Fruit fly (Drosophila melanogaster) whole organism, prepupa: ENCODE measurements around the gene Fuca.

Experiments
- Blimp-1 ChIP-seq: fragments of 200-800 bp; sonication (Bioruptor generic); optimal IDR thresholded peaks from 3 replicates; lab custom pipeline; 2017; ENCODE audit warnings: missing biosample characterization, missing genetic modification characterization, mild to moderate bottlenecking, moderate library complexity, missing genetic modification reagents
- CG10631 ChIP-seq: fragments of 200-800 bp; sonication (Bioruptor generic); optimal IDR thresholded peaks from 2 replicates; lab custom pipeline; 2016; ENCODE audit warnings: missing biosample characterization, missing genetic modification characterization
- CG11902 ChIP-seq: fragments of 200-800 bp; sonication (Bioruptor generic); optimal IDR thresholded peaks from 3 replicates; lab custom pipeline; 2016; ENCODE audit warnings: missing biosample characterization, missing genetic modification characterization
- CG15336 ChIP-seq: fragments of 200-800 bp; sonication (Bioruptor generic); IDR thresholded peaks from 2 replicates; pipeline ENCODE4 v1.3.6; 2022; ENCODE audit warnings: missing biosample characterization, missing genetic modification characterization
- CG1621 ChIP-seq: fragments of 200-800 bp; sonication (Bioruptor generic); optimal IDR thresholded peaks from 3 replicates; lab custom pipeline; 2018; ENCODE audit warnings: missing biosample characterization, mild to moderate bottlenecking, missing genetic modification characterization
- CG3032 ChIP-seq: fragments of 200-800 bp; optimal IDR thresholded peaks from 2 replicates; lab custom pipeline; 2019; ENCODE audit warnings: missing biosample characterization, mild to moderate bottlenecking, missing genetic modification characterization, moderate library complexity
- CG32006 ChIP-seq: fragments of 200-800 bp; sonication (Bioruptor generic); optimal IDR thresholded peaks from 3 replicates; lab custom pipeline; 2017; ENCODE audit warnings: missing biosample characterization, mild to moderate bottlenecking, missing genetic modification characterization
- CG34406 ChIP-seq: fragments of 200-800 bp; sonication (Bioruptor generic); optimal IDR thresholded peaks from 3 replicates; lab custom pipeline; 2016; ENCODE audit warnings: missing biosample characterization, missing genetic modification characterization
- CG4318 ChIP-seq: fragments of 200-800 bp; sonication (Bioruptor generic); optimal IDR thresholded peaks from 3 replicates; lab custom pipeline; 2017; ENCODE audit warnings: missing biosample characterization, mild to moderate bottlenecking, missing genetic modification characterization
- CG6276 ChIP-seq: fragments of 200-800 bp; sonication (Bioruptor generic); optimal IDR thresholded peaks from 2 replicates; lab custom pipeline; 2017; ENCODE audit warnings: missing biosample characterization, mild to moderate bottlenecking, missing genetic modification characterization
- CG6808 ChIP-seq: fragments of 200-800 bp; sonication (Bioruptor generic); optimal IDR thresholded peaks from 3 replicates; lab custom pipeline; 2017; ENCODE audit warnings: missing biosample characterization, missing genetic modification characterization, mild to moderate bottlenecking, moderate library complexity, missing genetic modification reagents
- CG6854 ChIP-seq: fragments of 200-800 bp; sonication (Bioruptor generic); optimal IDR thresholded peaks from 2 replicates; lab custom pipeline; 2017; ENCODE audit warnings: missing biosample characterization, mild to moderate bottlenecking, missing genetic modification characterization
- CG7368 ChIP-seq: fragments of 200-800 bp; sonication (Bioruptor generic); optimal IDR thresholded peaks from 3 replicates; lab custom pipeline; 2016; ENCODE audit warnings: missing biosample characterization, missing genetic modification characterization
- CG8119 ChIP-seq: fragments of 200-800 bp; sonication (Bioruptor generic); IDR thresholded peaks from 3 replicates; pipeline ENCODE4 v1.3.6; 2022; ENCODE audit warnings: missing biosample characterization, missing genetic modification characterization
- CG8319 ChIP-seq: fragments of 200-800 bp; sonication (Bioruptor generic); optimal IDR thresholded peaks from 3 replicates; lab custom pipeline; 2016; ENCODE audit warnings: missing biosample characterization, missing genetic modification characterization
- CG8632 ChIP-seq: fragments of 200-800 bp; sonication (Bioruptor generic); optimal IDR thresholded peaks from 3 replicates; lab custom pipeline; 2016; ENCODE audit warnings: missing biosample characterization, missing genetic modification characterization
- Eip78C ChIP-seq: fragments of 200-800 bp; sonication (Bioruptor generic); peaks from one replicate; lab custom pipeline; 2016; ENCODE audit warnings: missing biosample characterization, missing genetic modification characterization
- Eip93F ChIP-seq: fragments of 200-800 bp; sonication (Bioruptor generic); optimal IDR thresholded peaks from 2 replicates; lab custom pipeline; 2016; ENCODE audit warnings: missing biosample characterization, mild to moderate bottlenecking, missing genetic modification characterization
- Ets96B ChIP-seq: fragments of 200-800 bp; optimal IDR thresholded peaks from 2 replicates; lab custom pipeline; 2019; ENCODE audit warnings: missing biosample characterization, mild to moderate bottlenecking, missing genetic modification characterization, moderate library complexity
- Gug ChIP-seq: fragments of 200-800 bp; sonication (Bioruptor generic); IDR thresholded peaks from 2 replicates; pipeline ENCODE4 v1.3.6; 2022; ENCODE audit warnings: missing biosample characterization, missing genetic modification characterization
- Lpt ChIP-seq: fragments of 200-800 bp; sonication (Bioruptor generic); optimal IDR thresholded peaks from 3 replicates; lab custom pipeline; 2016; ENCODE audit warnings: missing biosample characterization, missing genetic modification characterization
- OdsH ChIP-seq: fragments of 200-800 bp; sonication (Bioruptor generic); optimal IDR thresholded peaks from 3 replicates; lab custom pipeline; 2016; ENCODE audit warnings: missing biosample characterization, missing genetic modification characterization
- Smox ChIP-seq: fragments of 200-800 bp; sonication (Bioruptor generic); optimal IDR thresholded peaks from 3 replicates; lab custom pipeline; 2016; ENCODE audit warnings: missing biosample characterization, missing genetic modification characterization
- Sox102F ChIP-seq: fragments of 200-800 bp; sonication (Bioruptor generic); optimal IDR thresholded peaks from 2 replicates; lab custom pipeline; 2016; ENCODE audit warnings: missing biosample characterization, mild to moderate bottlenecking, missing genetic modification characterization
- Sox14 ChIP-seq: fragments of 200-800 bp; sonication (Bioruptor generic); optimal IDR thresholded peaks from 3 replicates; lab custom pipeline; 2016; ENCODE audit warnings: missing biosample characterization, missing genetic modification characterization
- Sox15 ChIP-seq: fragments of 200-800 bp; sonication (Bioruptor generic); optimal IDR thresholded peaks from 3 replicates; lab custom pipeline; 2016; ENCODE audit warnings: missing biosample characterization, missing genetic modification characterization
- achi ChIP-seq: fragments of 200-800 bp; sonication (Bioruptor generic); optimal IDR thresholded peaks from 3 replicates; lab custom pipeline; 2016; ENCODE audit warnings: missing biosample characterization, missing genetic modification characterization
- acj6 ChIP-seq: fragments of 200-800 bp; sonication (Bioruptor generic); optimal IDR thresholded peaks from 3 replicates; lab custom pipeline; 2016; ENCODE audit warnings: missing biosample characterization, missing genetic modification characterization
- cyc ChIP-seq: fragments of 200-800 bp; sonication (Bioruptor generic); optimal IDR thresholded peaks from 3 replicates; lab custom pipeline; 2016; ENCODE audit warnings: missing biosample characterization, missing genetic modification characterization
- dac ChIP-seq: fragments of 200-800 bp; sonication (Bioruptor generic); optimal IDR thresholded peaks from 2 replicates; lab custom pipeline; 2017; ENCODE audit warnings: missing biosample characterization, mild to moderate bottlenecking, missing genetic modification characterization
- dsx ChIP-seq: fragments of 200-800 bp; optimal IDR thresholded peaks from 3 replicates; lab custom pipeline; 2019; ENCODE audit warnings: missing biosample characterization, mild to moderate bottlenecking, missing genetic modification characterization, moderate library complexity; ENCODE audit not compliant: poor library complexity, severe bottlenecking
- eg ChIP-seq: fragments of 200-800 bp; sonication (Bioruptor generic); IDR thresholded peaks from 3 replicates; pipeline ENCODE4 v1.3.6; 2022; ENCODE audit warnings: missing biosample characterization, missing genetic modification characterization
- esn ChIP-seq: fragments of 200-800 bp; sonication (Bioruptor generic); optimal IDR thresholded peaks from 2 replicates; lab custom pipeline; 2016; ENCODE audit warnings: missing biosample characterization, mild to moderate bottlenecking, missing genetic modification characterization, moderate library complexity
- fd59A ChIP-seq: fragments of 200-800 bp; sonication (Bioruptor generic); optimal IDR thresholded peaks from 2 replicates; lab custom pipeline; 2017; ENCODE audit warnings: missing biosample characterization, mild to moderate bottlenecking, missing genetic modification characterization, missing genetic modification reagents
- fd85E ChIP-seq: fragments of 200-800 bp; sonication (Bioruptor generic); optimal IDR thresholded peaks from 3 replicates; lab custom pipeline; 2016; ENCODE audit warnings: missing biosample characterization, missing genetic modification characterization
- fkh ChIP-seq: fragments of 200-800 bp; sonication (Bioruptor generic); optimal IDR thresholded peaks from 3 replicates; lab custom pipeline; 2017; ENCODE audit warnings: missing biosample characterization, mild to moderate bottlenecking, missing genetic modification characterization, moderate library complexity
- lz ChIP-seq: fragments of 200-800 bp; sonication (Bioruptor generic); optimal IDR thresholded peaks from 3 replicates; lab custom pipeline; 2016; ENCODE audit warnings: missing biosample characterization, missing genetic modification characterization
- net ChIP-seq: fragments of 200-800 bp; sonication (Bioruptor generic); optimal IDR thresholded peaks from 3 replicates; lab custom pipeline; 2016; ENCODE audit warnings: missing biosample characterization, missing genetic modification characterization
- pdm3 ChIP-seq: fragments of 200-800 bp; sonication (Bioruptor generic); optimal IDR thresholded peaks from 3 replicates; lab custom pipeline; 2016; ENCODE audit warnings: missing biosample characterization, missing genetic modification characterization
- spab ChIP-seq: fragments of 200-800 bp; sonication (Bioruptor generic); optimal IDR thresholded peaks from 2 replicates; lab custom pipeline; 2017; ENCODE audit warnings: missing biosample characterization, mild to moderate bottlenecking, missing genetic modification characterization, missing genetic modification reagents
- ss ChIP-seq, 2 experiments: fragments of 200-800 bp; sonication (Bioruptor generic); optimal IDR thresholded peaks; 2 replicates in 1 of 2; 3 replicates in 1 of 2; lab custom pipeline; 2017 to 2018; ENCODE audit warnings: mild to moderate bottlenecking in 2 of 2, missing biosample characterization in 2 of 2, missing genetic modification characterization in 2 of 2, moderate library complexity in 1 of 2
- topi ChIP-seq: fragments of 200-800 bp; sonication (Bioruptor generic); optimal IDR thresholded peaks from 3 replicates; lab custom pipeline; 2016; ENCODE audit warnings: missing biosample characterization, missing genetic modification characterization
- vri ChIP-seq: fragments of 200-800 bp; sonication (Bioruptor generic); optimal IDR thresholded peaks from 3 replicates; lab custom pipeline; 2016; ENCODE audit warnings: missing biosample characterization, mild to moderate bottlenecking, missing genetic modification characterization

Fuca gene

dm6 chr3L:11548009-11548408 is 25.5 kb upstream of the Fuca start:
- TF ChIP-seq CG8632 (GFP tag; lab: Kevin White, UChicago) (no peak), spab (GFP tag; lab: Kevin White, UChicago) (no peak), Sox14 (GFP tag; lab: Kevin White, UChicago) (no peak), CG15336 (no peak), CG10631 (GFP tag; lab: Kevin White, UChicago) (no peak), Sox15 (no peak), CG7368 (no peak), CG8319 (GFP tag; lab: Kevin White, UChicago) (no peak), OdsH (GFP tag; lab: Kevin White, UChicago) (no peak), CG32006 (GFP tag; lab: Kevin White, UChicago) (no peak), Gug (GFP tag; lab: Robert Waterston, UW) (no peak), Ets96B (tag; lab: Kevin White, UChicago) (no peak), Blimp-1 (no peak), fd85E (GFP tag; lab: Kevin White, UChicago) (no peak), cyc (GFP tag; lab: Kevin White, UChicago) (no peak)

- TF ChIP-seq Ets96B (tag; lab: Kevin White, UChicago) (no peak), CG3032 (tag; lab: Kevin White, UChicago) (no peak), vri (GFP tag; lab: Kevin White, UChicago) (no peak), Gug (GFP tag; lab: Robert Waterston, UW) (no peak), Eip93F (GFP tag; lab: Kevin White, UChicago) (no peak), ss (GFP tag; optimal IDR thresholded peaks at IDR 0.05; lab: Kevin White, UChicago) (no peak), net (GFP tag; lab: Kevin White, UChicago) (no peak), CG6854 (GFP tag; lab: Kevin White, UChicago) (no peak), lz (GFP tag; lab: Kevin White, UChicago) (no peak), OdsH (GFP tag; lab: Kevin White, UChicago) (no peak), Lpt (GFP tag; lab: Kevin White, UChicago) (no peak), CG6276 (GFP tag; lab: Kevin White, UChicago) (peak; percentile 34), Smox (GFP tag; lab: Kevin White, UChicago) (no peak), Eip78C (peak; percentile 25), CG34406 (GFP tag; lab: Kevin White, UChicago) (no peak), CG11902 (GFP tag; lab: Kevin White, UChicago) (no peak), Sox14 (GFP tag; lab: Kevin White, UChicago) (no peak)
Observed at dm6 chr3L:11547302-11547994, 24.9 kb upstream of the Fuca start.

dm6 chr3L:11543681-11544299 is 21.3 kb upstream of the Fuca start:
- no peak for TF ChIP-seq CG8319 (GFP tag; lab: Kevin White, UChicago)
- peak; percentile 12 for TF ChIP-seq CG6808
- TF ChIP-seq CG3032 (tag; lab: Kevin White, UChicago) = no peak
- peak; percentile 43 for TF ChIP-seq vri (GFP tag; lab: Kevin White, UChicago)
- no peak for TF ChIP-seq CG8119 (GFP tag; lab: Robert Waterston, UW)
- no peak for TF ChIP-seq acj6
- no peak for TF ChIP-seq CG1621 (tag; lab: Kevin White, UChicago)
- TF ChIP-seq fd59A (GFP tag; lab: Kevin White, UChicago) = no peak
- no peak for TF ChIP-seq fkh
- no peak for TF ChIP-seq Ets96B (tag; lab: Kevin White, UChicago)
- no peak for TF ChIP-seq eg
- TF ChIP-seq Sox15 = no peak
- TF ChIP-seq lz (GFP tag; lab: Kevin White, UChicago) = no peak
- TF ChIP-seq dac (GFP tag; lab: Kevin White, UChicago) = no peak
- no peak for TF ChIP-seq ss (GFP tag; optimal IDR thresholded peaks at IDR 0.05; lab: Kevin White, UChicago)
- no peak for TF ChIP-seq pdm3 (GFP tag; lab: Kevin White, UChicago)
- no peak for TF ChIP-seq dsx
- no peak for TF ChIP-seq CG8632 (GFP tag; lab: Kevin White, UChicago)
- no peak for TF ChIP-seq net (GFP tag; lab: Kevin White, UChicago)
- no peak for TF ChIP-seq topi (GFP tag; lab: Kevin White, UChicago)
- TF ChIP-seq OdsH (GFP tag; lab: Kevin White, UChicago) = no peak
- TF ChIP-seq esn (GFP tag; lab: Kevin White, UChicago) = no peak
- TF ChIP-seq CG4318 (GFP tag; lab: Kevin White, UChicago) = no peak
- no peak for TF ChIP-seq cyc (GFP tag; lab: Kevin White, UChicago)
- peak; percentile 19 for TF ChIP-seq Sox102F (GFP tag; lab: Kevin White, UChicago)
- TF ChIP-seq CG6854 (GFP tag; lab: Kevin White, UChicago) = no peak
- TF ChIP-seq CG15336 = no peak
- peak; percentile 68 for TF ChIP-seq Blimp-1
- no peak for TF ChIP-seq CG6276 (GFP tag; lab: Kevin White, UChicago)
- TF ChIP-seq achi = peak; percentile 22
- no peak for TF ChIP-seq spab (GFP tag; lab: Kevin White, UChicago)
